Worm (Caenorhabditis elegans) whole organism, L1 larva: ENCODE measurements around the gene F58F9.3.

Experiments used
- C04F5.9 ChIP-seq: sonication (generic microtip); optimal IDR thresholded peaks from 2 replicates; lab custom pipeline; 2016; ENCODE audit warnings: missing genetic modification characterization, missing compliant biosample characterization
- C16A3.4 ChIP-seq: fragments of 150-350 bp; optimal IDR thresholded peaks from 2 replicates; lab custom pipeline; 2014; ENCODE audit warnings: missing biosample characterization, missing genetic modification characterization
- aha-1 ChIP-seq: fragments of 150-350 bp; optimal IDR thresholded peaks from 2 replicates; lab custom pipeline; 2014; ENCODE audit warnings: missing biosample characterization, missing genetic modification characterization
- alr-1 ChIP-seq: fragments of 200-800 bp; sonication (Bioruptor generic); optimal IDR thresholded peaks from 2 replicates; lab custom pipeline; 2018; ENCODE audit warnings: borderline replicate concordance, mild to moderate bottlenecking, missing genetic modification characterization, missing compliant biosample characterization
- ceh-63 ChIP-seq: fragments of 200-800 bp; sonication (Bioruptor generic); optimal IDR thresholded peaks from 2 replicates; lab custom pipeline; 2018; ENCODE audit warnings: mild to moderate bottlenecking, missing genetic modification characterization, missing compliant biosample characterization
- ceh-82 ChIP-seq, 3 experiments: fragments of 150-350 bp in 1 of 3; sonication (generic microtip) in 2 of 3; optimal IDR thresholded peaks; 2 replicates each; lab custom pipeline; 2014 to 2017; ENCODE audit warnings: missing biosample characterization in 3 of 3, missing genetic modification characterization in 3 of 3
- ceh-88 ChIP-seq: fragments of 200-800 bp; sonication (Bioruptor generic); IDR thresholded peaks from 2 replicates; pipeline ENCODE4 v1.3.6; 2022; ENCODE audit warnings: missing genetic modification characterization, missing compliant biosample characterization
- efl-1 ChIP-seq, 4 experiments: fragments of 150-350 bp; optimal IDR thresholded peaks in 3 of 4; peaks in 1 of 4; 1 replicate in 1 of 4; 2 replicates in 3 of 4; lab custom pipeline; 2014; ENCODE audit warnings: missing biosample characterization in 2 of 4, missing genetic modification characterization in 2 of 4, missing genetic modification reagents in 2 of 4
- egl-13 ChIP-seq: sonication (generic microtip); optimal IDR thresholded peaks from 2 replicates; lab custom pipeline; 2016; ENCODE audit warnings: missing genotype, missing genetic modification reagents, missing genetic modification characterization, missing compliant biosample characterization
- egl-27 ChIP-seq, 2 experiments: fragments of 150-350 bp in 1 of 2; sonication (generic microtip); optimal IDR thresholded peaks; 3 replicates each; lab custom pipeline; 2017 to 2018; ENCODE audit warnings: missing biosample characterization in 2 of 2, missing genetic modification characterization in 2 of 2, missing genetic modification reagents in 2 of 2
- elt-2 ChIP-seq: sonication (generic microtip); optimal IDR thresholded peaks from 2 replicates; lab custom pipeline; 2016; ENCODE audit warnings: missing genetic modification characterization, mild to moderate bottlenecking, inconsistent platforms, missing compliant biosample characterization, missing genetic modification reagents
- ets-5 ChIP-seq: fragments of 200-800 bp; sonication (Bioruptor generic); IDR thresholded peaks from 2 replicates; pipeline ENCODE4 v1.3.6; 2022; ENCODE audit warnings: missing genetic modification characterization, missing compliant biosample characterization
- fkh-4 ChIP-seq: sonication (generic microtip); optimal IDR thresholded peaks from 2 replicates; lab custom pipeline; 2016; ENCODE audit warnings: missing compliant biosample characterization, missing genetic modification characterization, borderline replicate concordance
- fos-1 ChIP-seq: fragments of 150-350 bp; optimal IDR thresholded peaks from 2 replicates; lab custom pipeline; 2014; ENCODE audit warnings: missing biosample characterization, missing genetic modification characterization
- hlh-17 ChIP-seq: fragments of 200-800 bp; sonication (Bioruptor generic); optimal IDR thresholded peaks from 2 replicates; lab custom pipeline; 2018; ENCODE audit warnings: missing genetic modification characterization, mild to moderate bottlenecking, missing compliant biosample characterization, moderate library complexity, borderline replicate concordance
- hpl-2 ChIP-seq: fragments of 150-350 bp; optimal IDR thresholded peaks from 2 replicates; lab custom pipeline; 2014; ENCODE audit warnings: missing biosample characterization, missing genetic modification reagents, missing genetic modification characterization
- isw-1 ChIP-seq: fragments of 200-800 bp; sonication (Bioruptor generic); IDR thresholded peaks from 2 replicates; pipeline ENCODE4 v1.3.6; 2022; ENCODE audit warnings: missing genetic modification characterization, missing compliant biosample characterization
- lin-15B ChIP-seq: fragments of 150-350 bp; sonication (generic microtip); optimal IDR thresholded peaks from 3 replicates; lab custom pipeline; 2014; ENCODE audit warnings: missing biosample characterization, missing genetic modification characterization
- lin-35 ChIP-seq, 2 experiments: fragments of 150-350 bp; optimal IDR thresholded peaks; 2 replicates each; lab custom pipeline; 2014; ENCODE audit warnings: missing biosample characterization in 2 of 2, missing genetic modification characterization in 2 of 2, missing genetic modification reagents in 2 of 2
- lir-3 ChIP-seq: sonication (generic microtip); optimal IDR thresholded peaks from 2 replicates; lab custom pipeline; 2016; ENCODE audit warnings: mild to moderate bottlenecking, missing genetic modification characterization, moderate library complexity, missing compliant biosample characterization; ENCODE audit not compliant: poor library complexity
- mab-9 ChIP-seq: fragments of 200-800 bp; sonication (Bioruptor generic); IDR thresholded peaks from 2 replicates; pipeline ENCODE4 v1.3.6; 2022; ENCODE audit warnings: missing genetic modification reagents, missing genetic modification characterization, missing compliant biosample characterization
- mef-2 ChIP-seq: fragments of 150-350 bp; optimal IDR thresholded peaks from 2 replicates; lab custom pipeline; 2014; ENCODE audit warnings: missing biosample characterization, missing genetic modification characterization
- nhr-19 ChIP-seq: fragments of 200-800 bp; sonication (Bioruptor generic); conservative IDR thresholded peaks from 2 replicates; pipeline ENCODE4 v1.3.6; 2022; ENCODE audit warnings: missing genetic modification characterization, missing compliant biosample characterization
- nhr-47 ChIP-seq: sonication (generic microtip); optimal IDR thresholded peaks from 2 replicates; lab custom pipeline; 2016; ENCODE audit warnings: mild to moderate bottlenecking, missing genetic modification characterization, moderate library complexity, missing compliant biosample characterization
- nhr-77 ChIP-seq: fragments of 150-350 bp; optimal IDR thresholded peaks from 2 replicates; lab custom pipeline; 2014; ENCODE audit warnings: missing biosample characterization, missing genetic modification characterization
- nhr-84 ChIP-seq: sonication (generic microtip); optimal IDR thresholded peaks from 2 replicates; lab custom pipeline; 2017; ENCODE audit warnings: missing biosample characterization, missing genetic modification characterization
- nhr-90 ChIP-seq: sonication (generic microtip); optimal IDR thresholded peaks from 2 replicates; lab custom pipeline; 2016; ENCODE audit warnings: mild to moderate bottlenecking, missing genetic modification characterization, missing compliant biosample characterization; ENCODE audit not compliant: poor library complexity
- pqm-1 ChIP-seq: sonication (generic microtip); optimal IDR thresholded peaks from 3 replicates; lab custom pipeline; 2017; ENCODE audit warnings: missing biosample characterization, missing genetic modification characterization
- sox-4 ChIP-seq: sonication (generic microtip); optimal IDR thresholded peaks from 2 replicates; lab custom pipeline; 2016; ENCODE audit warnings: missing genetic modification characterization, missing compliant biosample characterization
- sptf-1 ChIP-seq: fragments of 150-350 bp; optimal IDR thresholded peaks from 2 replicates; lab custom pipeline; 2014; ENCODE audit warnings: missing biosample characterization, missing genetic modification characterization
- swsn-7 ChIP-seq: sonication (generic microtip); optimal IDR thresholded peaks from 2 replicates; lab custom pipeline; 2016; ENCODE audit warnings: missing genetic modification characterization, missing compliant biosample characterization
- tlp-1 ChIP-seq: fragments of 150-350 bp; optimal IDR thresholded peaks from 2 replicates; lab custom pipeline; 2014; ENCODE audit warnings: missing biosample characterization, missing genetic modification characterization
- unc-30 ChIP-seq: sonication (generic microtip); optimal IDR thresholded peaks from 2 replicates; lab custom pipeline; 2017; ENCODE audit warnings: missing biosample characterization, missing genetic modification characterization
- unc-86 ChIP-seq: sonication (generic microtip); optimal IDR thresholded peaks from 2 replicates; lab custom pipeline; 2016; ENCODE audit warnings: missing genetic modification characterization, missing compliant biosample characterization
- xbp-1 ChIP-seq: sonication (generic microtip); optimal IDR thresholded peaks from 2 replicates; lab custom pipeline; 2016; ENCODE audit warnings: missing genetic modification characterization, missing compliant biosample characterization
- zip-4 ChIP-seq: fragments of 200-800 bp; sonication (Bioruptor generic); optimal IDR thresholded peaks from 2 replicates; lab custom pipeline; 2018; ENCODE audit warnings: mild to moderate bottlenecking, missing genetic modification characterization, moderate library complexity, missing compliant biosample characterization
- ztf-11 ChIP-seq, 2 experiments: sonication (generic microtip); optimal IDR thresholded peaks; 2 replicates each; lab custom pipeline; 2016 to 2017; ENCODE audit warnings: missing genetic modification characterization in 2 of 2, missing biosample characterization in 1 of 2, missing compliant biosample characterization in 1 of 2
- ztf-4 ChIP-seq: fragments of 150-350 bp; optimal IDR thresholded peaks from 2 replicates; lab custom pipeline; 2014; ENCODE audit warnings: missing biosample characterization, missing genetic modification characterization

The F58F9.3 gene

DNA sequence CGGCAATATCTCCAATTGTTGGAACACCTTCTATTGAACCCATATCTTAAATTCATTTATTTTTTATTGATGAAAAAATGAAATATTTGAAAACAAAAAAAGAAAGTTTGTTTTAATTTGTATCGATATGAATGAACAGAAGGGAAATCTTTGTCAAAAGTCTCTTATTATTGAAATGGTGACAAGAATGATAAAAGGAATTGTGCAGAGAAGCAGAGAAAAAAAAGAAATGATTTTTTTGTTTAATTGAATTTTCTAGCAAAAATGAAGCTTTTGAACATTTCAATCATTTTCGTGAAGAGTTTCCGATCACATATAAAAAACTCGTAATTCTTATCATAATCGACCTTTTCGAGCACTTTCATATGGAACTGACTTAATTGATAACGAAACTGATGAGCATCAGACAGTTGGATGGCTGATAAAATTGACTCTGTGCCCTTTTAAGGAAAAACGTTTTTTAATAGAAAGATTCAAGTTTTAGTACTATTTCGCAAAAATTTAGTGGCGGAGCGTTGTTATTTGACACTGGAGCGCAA is 42.7 kb downstream of the F58F9.3 start, which contains the start of the genes aat-4 and T13A10.1:
TSS of gene aat-4 (minus strand) at position 51 of the 539 bp plus-strand sequence.
TSS of gene T13A10.1 (plus strand) at position 411 of the 539 bp plus-strand sequence.
- TF ChIP-seq hpl-2 (no peak), pqm-1 (tag; lab: Kevin White, UChicago) (peak; percentile 65), elt-2 (tag; lab: Kevin White, UChicago) (peak; percentile 55), tlp-1 (tag; lab: Kevin White, UChicago) (peak; percentile 39), ceh-63 (GFP tag; lab: Kevin White, UChicago) (no peak)

DNA sequence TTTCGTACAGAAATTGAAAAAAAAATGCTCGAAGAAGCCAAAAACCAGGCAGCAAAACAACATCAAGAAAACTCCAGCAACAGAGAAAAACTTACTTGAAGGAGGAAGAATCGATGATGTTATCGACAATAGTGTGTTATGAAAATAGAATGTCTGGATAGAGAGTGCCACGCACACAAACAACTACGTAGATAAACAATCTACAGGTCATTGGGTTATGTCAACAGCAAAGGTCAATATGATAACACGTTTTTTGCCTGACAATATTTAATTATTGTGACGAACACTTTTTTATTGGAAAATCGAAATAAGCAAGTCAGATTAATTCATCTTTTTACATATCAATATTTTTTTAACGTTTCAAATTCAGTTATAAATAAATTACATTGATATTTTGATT is 46.4 kb downstream of the F58F9.3 start, which contains the start of gene sams-5:
TSS of gene sams-5 (minus strand) at position 131 of the 400 bp plus-strand sequence.
- TF ChIP-seq lin-35 (GFP tag; optimal IDR thresholded peaks at IDR 0.05; lab: Kevin White, UChicago) (no peak), ztf-11 (tag; optimal IDR thresholded peaks at IDR 0.05; lab: Kevin White, UChicago) (no peak), tlp-1 (tag; lab: Kevin White, UChicago) (no peak)

DNA sequence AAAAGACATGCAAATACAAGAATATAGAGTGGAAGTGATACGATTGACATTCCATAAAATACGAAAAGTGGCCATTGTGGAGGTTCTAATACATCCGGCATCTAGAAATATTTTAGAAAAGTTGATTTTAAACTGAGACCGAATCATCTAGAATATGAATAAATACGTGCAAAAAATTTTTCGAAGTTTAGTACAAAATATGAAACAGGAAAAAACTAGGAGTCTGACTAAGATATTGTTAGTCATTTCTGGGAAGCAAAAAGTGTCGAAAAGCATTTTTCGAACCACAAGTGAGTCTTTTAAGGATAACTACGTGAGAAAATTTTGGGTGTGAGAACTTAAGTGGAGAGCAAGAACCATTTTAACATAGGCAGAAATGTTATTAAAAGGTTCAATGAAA is 49.1 kb downstream of the F58F9.3 start, which contains the start of gene srv-32:
TSS of gene srv-32 (minus strand) at position 101 of the 400 bp plus-strand sequence.
- no peak for TF ChIP-seq efl-1 (optimal IDR thresholded peaks at IDR 0.05; lab: Kevin White, UChicago)
- TF ChIP-seq efl-1 (GFP tag; optimal IDR thresholded peaks at IDR 0.05 in 1 of 2; lab: Kevin White, UChicago), result no peak
- TF ChIP-seq nhr-84 (tag; lab: Kevin White, UChicago), result no peak
- no peak for TF ChIP-seq egl-27 (tag; optimal IDR thresholded peaks at IDR 0.05; lab: Kevin White, UChicago)
- no peak for TF ChIP-seq ceh-82 (tag; optimal IDR thresholded peaks at IDR 0.05; lab: Kevin White, UChicago)
- no peak for TF ChIP-seq unc-30 (tag; lab: Kevin White, UChicago)
- TF ChIP-seq nhr-47 (tag; lab: Kevin White, UChicago), result no peak
- no peak for TF ChIP-seq C16A3.4 (tag; lab: Kevin White, UChicago)
- TF ChIP-seq lin-35 (GFP tag; optimal IDR thresholded peaks at IDR 0.05; lab: Kevin White, UChicago), result no peak
- TF ChIP-seq egl-13 (tag; lab: Kevin White, UChicago), result no peak
- TF ChIP-seq mab-9, result no peak
- no peak for TF ChIP-seq ceh-88 (GFP tag; lab: Robert Waterston, UW)
- no peak for TF ChIP-seq mef-2 (tag; lab: Kevin White, UChicago)
- no peak for TF ChIP-seq lin-15B (tag; lab: Kevin White, UChicago)
- TF ChIP-seq unc-86 (tag; lab: Kevin White, UChicago), result no peak
- no peak for TF ChIP-seq C04F5.9 (tag; lab: Kevin White, UChicago)
- TF ChIP-seq lir-3 (tag; lab: Kevin White, UChicago), result no peak
- TF ChIP-seq fkh-4 (tag; lab: Kevin White, UChicago), result no peak
- TF ChIP-seq isw-1 (GFP tag; lab: Robert Waterston, UW), result no peak
- no peak for TF ChIP-seq sox-4 (tag; lab: Kevin White, UChicago)
- no peak for TF ChIP-seq sptf-1 (tag; lab: Kevin White, UChicago)

DNA sequence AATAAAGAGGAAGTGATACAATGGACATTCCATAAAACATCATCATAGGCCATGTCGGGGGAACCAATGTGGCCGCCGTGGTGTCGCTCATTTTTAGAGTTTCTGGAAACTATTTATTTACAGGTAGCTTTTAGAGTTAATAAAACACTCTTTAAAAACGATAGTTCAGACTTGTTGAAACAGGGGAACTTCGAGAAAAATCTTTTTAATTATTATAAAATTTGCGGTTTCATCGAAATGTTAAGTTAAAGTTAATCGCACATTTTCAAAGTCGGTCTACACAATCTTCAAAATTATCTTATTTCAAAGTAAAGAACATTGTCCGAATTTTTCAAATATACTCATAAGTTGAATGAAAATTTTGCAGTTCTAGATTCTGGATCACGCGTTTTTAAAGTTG is 51.2 kb downstream of the F58F9.3 start, which contains the start of gene ops-1:
TSS of gene ops-1 (minus strand) at position 101 of the 400 bp plus-strand sequence.
- TF ChIP-seq nhr-77 (tag; lab: Kevin White, UChicago) (no peak), aha-1 (tag; lab: Kevin White, UChicago) (no peak), ets-5 (GFP tag; lab: Robert Waterston, UW) (no peak), ztf-4 (tag; lab: Kevin White, UChicago) (no peak), zip-4 (no peak), hlh-17 (no peak), nhr-19 (GFP tag; lab: Robert Waterston, UW) (no peak), nhr-90 (tag; lab: Kevin White, UChicago) (no peak), fos-1 (tag; lab: Kevin White, UChicago) (no peak), lir-3 (tag; lab: Kevin White, UChicago) (no peak), alr-1 (tag; lab: Kevin White, UChicago) (no peak), fkh-4 (tag; lab: Kevin White, UChicago) (no peak), swsn-7 (tag; lab: Kevin White, UChicago) (no peak), ceh-63 (GFP tag; lab: Kevin White, UChicago) (no peak), nhr-47 (tag; lab: Kevin White, UChicago) (no peak), nhr-84 (tag; lab: Kevin White, UChicago) (no peak), xbp-1 (tag; lab: Kevin White, UChicago) (no peak), mef-2 (tag; lab: Kevin White, UChicago) (no peak)
